Worm (Caenorhabditis elegans): ENCODE results near the gene pqn-13.
"Not testable (repeated sequence)": the region's sequence is repeated elsewhere in the genome, so short reads cannot be mapped to it uniquely, and the experiment has no call there.

pqn-13 gene

ce11 chrV:5691665-5692407 is 15.9 kb upstream of the pqn-13 start, which contains the start of gene F25B4.8:
TSS of gene F25B4.8 (minus strand) at chrV:5691715.
- no peak for TF ChIP-seq unc-62 (GFP tag; optimal IDR thresholded peaks at IDR 0.05)

- no peak for TF ChIP-seq unc-62 (GFP tag; optimal IDR thresholded peaks at IDR 0.05)
These were observed 11.4 kb upstream of the pqn-13 start, which contains the start of gene F25B4.7 for ce11 chrV:5687115-5687979. TSS of gene F25B4.7 (minus strand) at chrV:5687226.

ce11 chrV:5684534-5684933 is 8.6 kb upstream of the pqn-13 start, which contains the start of the genes hmgs-1 and F25B4.4:
TSS of gene hmgs-1 (minus strand) at chrV:5684589.
TSS of gene F25B4.4 (plus strand) at chrV:5684873.
- TF ChIP-seq unc-62 (GFP tag; optimal IDR thresholded peaks at IDR 0.05): no peak

- no peak for TF ChIP-seq unc-62 (GFP tag; optimal IDR thresholded peaks at IDR 0.05)
These were observed 6.6 kb upstream of the pqn-13 start, which contains the start of gene prp-39 for ce11 chrV:5682530-5682929. TSS of gene prp-39 (minus strand) at chrV:5682630.

- TF ChIP-seq unc-62 (GFP tag; optimal IDR thresholded peaks at IDR 0.05): no peak
These were observed 2.0 kb upstream of the pqn-13 start for ce11 chrV:5677947-5678346.

ce11 chrV:5672270-5672669 is 3.6 kb downstream of the pqn-13 start:
- TF ChIP-seq unc-62 (GFP tag; optimal IDR thresholded peaks at IDR 0.05): no peak

- no peak for TF ChIP-seq unc-62 (GFP tag; optimal IDR thresholded peaks at IDR 0.05)
These were observed 6.9 kb downstream of the pqn-13 start for ce11 chrV:5668968-5669367.

ce11 chrV:5667337-5667736 is 8.6 kb downstream of the pqn-13 start:
- no peak for TF ChIP-seq unc-62 (GFP tag; optimal IDR thresholded peaks at IDR 0.05)

- TF ChIP-seq unc-62 (GFP tag; optimal IDR thresholded peaks at IDR 0.05): no peak
These were observed 9.7 kb downstream of the pqn-13 start, which contains the start of gene C14C11.7 for ce11 chrV:5666036-5666729. TSS of gene C14C11.7 (minus strand) at chrV:5666086.

- TF ChIP-seq unc-62 (GFP tag; optimal IDR thresholded peaks at IDR 0.05): not testable (repeated sequence)
These were observed 12.6 kb downstream of the pqn-13 start, which contains the start of gene C14C11.1 for ce11 chrV:5663317-5663716. TSS of gene C14C11.1 (plus strand) at chrV:5663617.

- TF ChIP-seq unc-62 (GFP tag; optimal IDR thresholded peaks at IDR 0.05): no peak
These were observed 15.2 kb downstream of the pqn-13 start, which contains the start of the genes mut-14 and C14C11.2 for ce11 chrV:5660604-5661209. TSS of gene mut-14 (minus strand) at chrV:5660704. TSS of gene C14C11.2 (plus strand) at chrV:5661159.

- TF ChIP-seq unc-62 (GFP tag; optimal IDR thresholded peaks at IDR 0.05): no peak
These were observed 21.9 kb downstream of the pqn-13 start, which contains the start of gene hex-2 for ce11 chrV:5653990-5654499. TSS of gene hex-2 (plus strand) at chrV:5654449.

- TF ChIP-seq unc-62 (GFP tag; optimal IDR thresholded peaks at IDR 0.05): no peak
These were observed 24.0 kb downstream of the pqn-13 start for ce11 chrV:5651905-5652304.

- no peak for TF ChIP-seq unc-62 (GFP tag; optimal IDR thresholded peaks at IDR 0.05)
These were observed 28.6 kb downstream of the pqn-13 start, which contains the start of gene C14C11.4 for ce11 chrV:5647359-5647758. TSS of gene C14C11.4 (plus strand) at chrV:5647610.

ce11 chrV:5644171-5644570 is 31.7 kb downstream of the pqn-13 start, which contains the start of gene srx-117:
TSS of gene srx-117 (plus strand) at chrV:5644471.
- no peak for TF ChIP-seq unc-62 (GFP tag; optimal IDR thresholded peaks at IDR 0.05)

Data from whole organism, dauer.